Fruit fly (Drosophila melanogaster) whole organism, embryonic: Measurements from ENCODE around the gene mRpL14.

ENCODE experiments used
- Adf1 ChIP-seq: fragments of 200-800 bp; sonication (Bioruptor generic); IDR thresholded peaks from 2 replicates; pipeline ENCODE4 v1.3.6; 2022; ENCODE audit warnings: missing biosample characterization, missing genetic modification characterization
- Blimp-1 ChIP-seq: fragments of 200-800 bp; sonication (Bioruptor generic); optimal IDR thresholded peaks from 3 replicates; lab custom pipeline; 2018; ENCODE audit warnings: missing biosample characterization, missing genetic modification characterization, mild to moderate bottlenecking, moderate library complexity, missing genetic modification reagents
- CG10462 ChIP-seq: fragments of 200-800 bp; sonication (Bioruptor generic); optimal IDR thresholded peaks from 2 replicates; lab custom pipeline; 2016; ENCODE audit warnings: missing biosample characterization, missing genetic modification characterization
- CG10979 ChIP-seq: fragments of 200-800 bp; sonication (Bioruptor generic); optimal IDR thresholded peaks from 2 replicates; lab custom pipeline; 2018; ENCODE audit warnings: missing biosample characterization, mild to moderate bottlenecking, missing genetic modification characterization, moderate library complexity
- CG11456 ChIP-seq: fragments of 200-800 bp; sonication (Bioruptor generic); IDR thresholded peaks from 3 replicates; pipeline ENCODE4 v1.3.6; 2022; ENCODE audit warnings: missing biosample characterization, missing genetic modification characterization
- CG11504 ChIP-seq: fragments of 200-800 bp; sonication (Bioruptor generic); optimal IDR thresholded peaks from 3 replicates; lab custom pipeline; 2019; ENCODE audit warnings: missing biosample characterization, mild to moderate bottlenecking, missing genetic modification characterization, moderate library complexity
- CG13775 ChIP-seq: fragments of 200-800 bp; sonication (Bioruptor generic); optimal IDR thresholded peaks from 3 replicates; lab custom pipeline; 2017; ENCODE audit warnings: missing biosample characterization, mild to moderate bottlenecking, missing genetic modification characterization
- CG14050 ChIP-seq: fragments of 200-800 bp; sonication (Bioruptor generic); IDR thresholded peaks from 3 replicates; pipeline ENCODE4 v1.3.6; 2022; ENCODE audit warnings: missing biosample characterization, missing genetic modification characterization
- CG14441 ChIP-seq: fragments of 200-800 bp; sonication (Bioruptor generic); IDR thresholded peaks from 2 replicates; pipeline ENCODE4 v1.3.6; 2022; ENCODE audit warnings: missing biosample characterization, missing genetic modification characterization
- CG14965 ChIP-seq: fragments of 200-800 bp; sonication (Bioruptor generic); optimal IDR thresholded peaks from 2 replicates; lab custom pipeline; 2016; ENCODE audit warnings: missing biosample characterization, missing genetic modification characterization, borderline replicate concordance
- CG17328 ChIP-seq: fragments of 200-800 bp; sonication (Bioruptor generic); IDR thresholded peaks from 2 replicates; pipeline ENCODE4 v1.3.6; 2022; ENCODE audit warnings: missing biosample characterization, missing genetic modification characterization
- CG17802 ChIP-seq: fragments of 200-800 bp; sonication (Bioruptor generic); optimal IDR thresholded peaks from 2 replicates; lab custom pipeline; 2018; ENCODE audit warnings: missing biosample characterization, mild to moderate bottlenecking, missing genetic modification characterization, moderate library complexity
- CG18262 ChIP-seq: fragments of 200-800 bp; optimal IDR thresholded peaks from 3 replicates; lab custom pipeline; 2019; ENCODE audit warnings: missing biosample characterization, mild to moderate bottlenecking, missing genetic modification characterization, moderate library complexity
- CG18764 ChIP-seq: fragments of 200-800 bp; sonication (Bioruptor generic); optimal IDR thresholded peaks from 3 replicates; lab custom pipeline; 2016; ENCODE audit warnings: missing biosample characterization, missing genetic modification characterization
- CG2712 ChIP-seq: fragments of 200-800 bp; optimal IDR thresholded peaks from 3 replicates; lab custom pipeline; 2019; ENCODE audit warnings: missing biosample characterization, mild to moderate bottlenecking, missing genetic modification characterization, moderate library complexity
- CG32532 ChIP-seq: fragments of 200-800 bp; sonication (Bioruptor generic); IDR thresholded peaks from 2 replicates; pipeline ENCODE4 v1.3.6; 2022; ENCODE audit warnings: missing biosample characterization, missing genetic modification characterization
- CG6689 ChIP-seq: fragments of 200-800 bp; sonication (Bioruptor generic); IDR thresholded peaks from 2 replicates; pipeline ENCODE4 v1.3.6; 2022; ENCODE audit warnings: missing biosample characterization, missing genetic modification characterization
- CG7839 ChIP-seq: fragments of 200-800 bp; sonication (Bioruptor generic); optimal IDR thresholded peaks from 3 replicates; lab custom pipeline; 2018; ENCODE audit warnings: missing biosample characterization, mild to moderate bottlenecking, missing genetic modification characterization, moderate library complexity
- CG7987 ChIP-seq: fragments of 200-800 bp; sonication (Bioruptor generic); optimal IDR thresholded peaks from 2 replicates; lab custom pipeline; 2018; ENCODE audit warnings: missing biosample characterization, mild to moderate bottlenecking, missing genetic modification characterization, moderate library complexity
- CG8388 ChIP-seq: fragments of 200-800 bp; sonication (Bioruptor generic); optimal IDR thresholded peaks from 2 replicates; lab custom pipeline; 2019; ENCODE audit warnings: missing biosample characterization, mild to moderate bottlenecking, missing genetic modification characterization, moderate library complexity
- CG9609 ChIP-seq: fragments of 200-800 bp; sonication (Bioruptor generic); optimal IDR thresholded peaks from 3 replicates; lab custom pipeline; 2016; ENCODE audit warnings: missing biosample characterization, missing genetic modification characterization
- Deaf1 ChIP-seq: fragments of 200-800 bp; optimal IDR thresholded peaks from 3 replicates; lab custom pipeline; 2019; ENCODE audit warnings: missing biosample characterization, mild to moderate bottlenecking, missing genetic modification characterization, moderate library complexity
- Ets65A ChIP-seq: fragments of 200-800 bp; sonication (Bioruptor generic); peaks from one replicate; lab custom pipeline; 2016; ENCODE audit warnings: missing biosample characterization, missing genetic modification characterization
- Hr51 ChIP-seq, 2 experiments: fragments of 200-800 bp; sonication (Bioruptor generic); optimal IDR thresholded peaks; 2 replicates in 1 of 2; 3 replicates in 1 of 2; lab custom pipeline; 2016 to 2018; ENCODE audit warnings: missing biosample characterization in 2 of 2, missing genetic modification characterization in 2 of 2, mild to moderate bottlenecking in 1 of 2, moderate library complexity in 1 of 2
- Hsf ChIP-seq: fragments of 200-800 bp; sonication (Bioruptor generic); optimal IDR thresholded peaks from 3 replicates; lab custom pipeline; 2016; ENCODE audit warnings: missing biosample characterization, missing genetic modification characterization
- MESR4 ChIP-seq: fragments of 200-800 bp; sonication (Bioruptor generic); optimal IDR thresholded peaks from 2 replicates; lab custom pipeline; 2018; ENCODE audit warnings: missing biosample characterization, mild to moderate bottlenecking, missing genetic modification characterization, moderate library complexity
- Oli ChIP-seq: fragments of 200-800 bp; sonication (Bioruptor generic); optimal IDR thresholded peaks from 2 replicates; lab custom pipeline; 2018; ENCODE audit warnings: missing biosample characterization, mild to moderate bottlenecking, missing genetic modification characterization, moderate library complexity
- Ravus ChIP-seq: fragments of 200-800 bp; sonication (Bioruptor generic); IDR thresholded peaks from 2 replicates; pipeline ENCODE4 v1.3.6; 2022; ENCODE audit warnings: missing biosample characterization, missing genetic modification characterization
- Rfx ChIP-seq: fragments of 200-800 bp; sonication (Bioruptor generic); IDR thresholded peaks from 2 replicates; pipeline ENCODE4 v1.3.6; 2022; ENCODE audit warnings: missing biosample characterization, missing genetic modification characterization
- Sox102F ChIP-seq: fragments of 200-800 bp; sonication (Bioruptor generic); optimal IDR thresholded peaks from 2 replicates; lab custom pipeline; 2018; ENCODE audit warnings: missing biosample characterization, mild to moderate bottlenecking, missing genetic modification characterization, moderate library complexity
- YL-1 ChIP-seq: fragments of 200-800 bp; sonication (Bioruptor generic); optimal IDR thresholded peaks from 3 replicates; lab custom pipeline; 2017; ENCODE audit warnings: missing biosample characterization, mild to moderate bottlenecking, missing genetic modification characterization
- abd-A ChIP-seq: fragments of 200-800 bp; sonication (Bioruptor generic); optimal IDR thresholded peaks from 3 replicates; lab custom pipeline; 2019; ENCODE audit warnings: missing biosample characterization, mild to moderate bottlenecking, missing genetic modification characterization, moderate library complexity
- bab2 ChIP-seq: fragments of 200-800 bp; sonication (Bioruptor generic); optimal IDR thresholded peaks from 2 replicates; lab custom pipeline; 2016; ENCODE audit warnings: missing biosample characterization, missing genetic modification characterization
- cato ChIP-seq: fragments of 200-800 bp; sonication (Bioruptor generic); optimal IDR thresholded peaks from 2 replicates; lab custom pipeline; 2016; ENCODE audit warnings: missing biosample characterization, missing genetic modification characterization, borderline replicate concordance
- dmrt11E ChIP-seq: fragments of 200-800 bp; sonication (Bioruptor generic); optimal IDR thresholded peaks from 3 replicates; lab custom pipeline; 2018; ENCODE audit warnings: missing biosample characterization, mild to moderate bottlenecking, missing genetic modification characterization, moderate library complexity
- fu2 ChIP-seq: fragments of 200-800 bp; sonication (Bioruptor generic); optimal IDR thresholded peaks from 2 replicates; lab custom pipeline; 2016; ENCODE audit warnings: missing biosample characterization, missing genetic modification characterization
- grau ChIP-seq: fragments of 200-800 bp; optimal IDR thresholded peaks from 3 replicates; lab custom pipeline; 2019; ENCODE audit warnings: missing biosample characterization, mild to moderate bottlenecking, missing genetic modification characterization, moderate library complexity
- gro ChIP-seq: fragments of 200-800 bp; sonication (Bioruptor generic); optimal IDR thresholded peaks from 2 replicates; lab custom pipeline; 2016; ENCODE audit warnings: missing biosample characterization, missing genetic modification characterization
- gsb ChIP-seq: fragments of 200-800 bp; sonication (Bioruptor generic); IDR thresholded peaks from 2 replicates; pipeline ENCODE4 v1.3.6; 2022; ENCODE audit warnings: missing biosample characterization, missing genetic modification characterization
- hbn ChIP-seq: fragments of 200-800 bp; sonication (Bioruptor generic); IDR thresholded peaks from 2 replicates; pipeline ENCODE4 v1.3.6; 2022; ENCODE audit warnings: missing biosample characterization, missing genetic modification characterization; ENCODE audit not compliant: partially characterized antibody
- lmd ChIP-seq: fragments of 200-800 bp; sonication (Bioruptor generic); IDR thresholded peaks from 2 replicates; pipeline ENCODE4 v1.3.6; 2022; ENCODE audit warnings: missing biosample characterization, missing genetic modification characterization
- mld ChIP-seq: fragments of 200-800 bp; sonication (Bioruptor generic); IDR thresholded peaks from 3 replicates; pipeline ENCODE4 v1.3.6; 2022; ENCODE audit warnings: missing biosample characterization, missing genetic modification characterization; ENCODE audit not compliant: partially characterized antibody
- nmo ChIP-seq: fragments of 200-800 bp; sonication (Bioruptor generic); optimal IDR thresholded peaks from 2 replicates; lab custom pipeline; 2018; ENCODE audit warnings: missing biosample characterization, mild to moderate bottlenecking, missing genetic modification characterization, moderate library complexity
- nom ChIP-seq: fragments of 200-800 bp; sonication (Bioruptor generic); optimal IDR thresholded peaks from 2 replicates; lab custom pipeline; 2017; ENCODE audit warnings: missing biosample characterization, missing genetic modification characterization, mild to moderate bottlenecking, moderate library complexity, missing genetic modification reagents
- pan ChIP-seq, 4 experiments: fragments of >200 bp in 3 of 4; fragments of 200-800 bp in 1 of 4; sonication (Bioruptor generic) in 1 of 4; optimal IDR thresholded peaks in 3 of 4; IDR thresholded peaks in 1 of 4; 2 replicates each; pipeline versions ENCODE4 v1.3.6 to Lab custom; 2017 to 2022; ENCODE audit warnings: missing biosample characterization in 2 of 4, missing genetic modification characterization in 2 of 4, mixed read lengths in 1 of 4
- phol ChIP-seq: fragments of 200-800 bp; sonication (Bioruptor generic); optimal IDR thresholded peaks from 3 replicates; lab custom pipeline; 2018; ENCODE audit warnings: missing biosample characterization, mild to moderate bottlenecking, missing genetic modification characterization, moderate library complexity
- row ChIP-seq: fragments of 200-800 bp; sonication (Bioruptor generic); IDR thresholded peaks from 3 replicates; pipeline ENCODE4 v1.3.6; 2022; ENCODE audit warnings: missing biosample characterization, missing genetic modification characterization
- sd ChIP-seq: fragments of 200-800 bp; sonication (Bioruptor generic); optimal IDR thresholded peaks from 3 replicates; lab custom pipeline; 2018; ENCODE audit warnings: missing biosample characterization, mild to moderate bottlenecking, missing genetic modification characterization, moderate library complexity
- tap ChIP-seq: fragments of 200-800 bp; optimal IDR thresholded peaks from 3 replicates; lab custom pipeline; 2019; ENCODE audit warnings: missing biosample characterization, mild to moderate bottlenecking, missing genetic modification characterization, moderate library complexity
- vvl ChIP-seq: fragments of 200-800 bp; sonication (Bioruptor generic); IDR thresholded peaks from 2 replicates; pipeline ENCODE4 v1.3.6; 2022; ENCODE audit warnings: missing biosample characterization, missing genetic modification characterization

Gene mRpL14

dm6 chrX:2359845-2360244, 15.4 kb upstream of the mRpL14 start (continued):
- no peak; the same call in 1 of the 2 replicates for TF ChIP-seq lmd (GFP tag; lab: Robert Waterston, UW)
- no peak for TF ChIP-seq pan (optimal IDR thresholded peaks at IDR 0.05; lab: Kevin White, UChicago)
- peak in 1 of 2 experiments; percentile 36 for TF ChIP-seq pan (GFP tag; optimal IDR thresholded peaks at IDR 0.05 in 1 of 2, IDR thresholded peaks at IDR 0.05 in 1 of 2)
- no peak for TF ChIP-seq CG14965
- TF ChIP-seq dmrt11E (tag; lab: Kevin White, UChicago): no peak
- peak; percentile 88 for TF ChIP-seq nom (GFP tag; lab: Kevin White, UChicago)
- TF ChIP-seq MESR4 (GFP tag; lab: Kevin White, UChicago): no peak
- no peak for TF ChIP-seq CG8388 (GFP tag; lab: Kevin White, UChicago)
- TF ChIP-seq CG7987 (GFP tag; lab: Kevin White, UChicago): no peak
- no peak for TF ChIP-seq mld (GFP tag; lab: Robert Waterston, UW)
- peak; percentile 21 for TF ChIP-seq Ets65A (GFP tag; lab: Kevin White, UChicago)
- TF ChIP-seq CG6689 (GFP tag; lab: Robert Waterston, UW): peak; percentile 35; the same call in 1 of the 2 replicates
- no peak for TF ChIP-seq CG17802 (tag; lab: Kevin White, UChicago)
- TF ChIP-seq CG14441 (GFP tag; lab: Robert Waterston, UW): 0 out of 2 replicates have a peak, but pooled peaks have one; percentile 25
- no peak for TF ChIP-seq tap (tag; lab: Kevin White, UChicago)
- peak; percentile 25; the same call in 1 of the 3 replicates for TF ChIP-seq row (GFP tag; lab: Robert Waterston, UW)
- peak; percentile 17 for TF ChIP-seq CG2712 (tag; lab: Kevin White, UChicago)
- no peak for TF ChIP-seq Ravus (GFP tag; lab: Robert Waterston, UW)
- peak; percentile 6 for TF ChIP-seq CG7839 (tag; lab: Kevin White, UChicago)
- no peak for TF ChIP-seq CG9609
- no peak for TF ChIP-seq vvl (GFP tag; lab: Robert Waterston, UW)
- TF ChIP-seq Sox102F: peak; percentile 50
- TF ChIP-seq Deaf1 (tag; lab: Kevin White, UChicago): no peak
- no peak for TF ChIP-seq CG13775 (GFP tag; lab: Kevin White, UChicago)
- TF ChIP-seq CG17328: peak; percentile 41; the same call in 1 of the 2 replicates
- TF ChIP-seq nmo (GFP tag; lab: Kevin White, UChicago): peak; percentile 4
- TF ChIP-seq CG10979 (tag; lab: Kevin White, UChicago): no peak
- no peak for TF ChIP-seq sd (tag; lab: Kevin White, UChicago)
- TF ChIP-seq CG11504 (tag; lab: Kevin White, UChicago): peak; percentile 42
- no peak for TF ChIP-seq CG18764 (GFP tag; lab: Kevin White, UChicago)
- TF ChIP-seq CG11456 (GFP tag; lab: Robert Waterston, UW): no peak
- TF ChIP-seq Adf1 (GFP tag; lab: Robert Waterston, UW): no peak
- TF ChIP-seq Blimp-1: peak; percentile 44
- TF ChIP-seq CG18262 (tag; lab: Kevin White, UChicago): no peak
- no peak for TF ChIP-seq cato (GFP tag; lab: Kevin White, UChicago)
- no peak for TF ChIP-seq fu2 (GFP tag; lab: Kevin White, UChicago)
- TF ChIP-seq CG14050: no peak
- TF ChIP-seq Hsf: no peak
- TF ChIP-seq hbn (GFP tag; lab: Robert Waterston, UW): no peak
- peak; percentile 9 for TF ChIP-seq phol (tag; lab: Kevin White, UChicago)
- no peak for TF ChIP-seq gro
- TF ChIP-seq YL-1: no peak
- no peak for TF ChIP-seq bab2 (GFP tag; lab: Kevin White, UChicago)
- TF ChIP-seq abd-A (tag; lab: Kevin White, UChicago): no peak
- TF ChIP-seq Oli (tag; lab: Kevin White, UChicago): peak; percentile 21
- peak in 1 of 2 experiments; percentile 14 for TF ChIP-seq Hr51 (GFP tag; optimal IDR thresholded peaks at IDR 0.05; lab: Kevin White, UChicago)
- no peak for TF ChIP-seq CG32532 (GFP tag; lab: Robert Waterston, UW)
- no peak for TF ChIP-seq gsb (GFP tag; lab: Robert Waterston, UW)
- TF ChIP-seq grau (tag; lab: Kevin White, UChicago): no peak
- TF ChIP-seq Rfx (GFP tag; lab: Robert Waterston, UW): peak; percentile 48; the same call in 1 of the 2 replicates
- TF ChIP-seq CG10462 (GFP tag; lab: Kevin White, UChicago): no peak
